Fruit fly (Drosophila melanogaster) whole organism, wandering third instar larva: Measurements from ENCODE around the gene sing.

Experiments used
- Abd-B ChIP-seq: fragments of >200 bp; optimal IDR thresholded peaks from 2 replicates; lab custom pipeline; 2017; ENCODE audit warnings: missing biosample characterization, missing genetic modification characterization
- CG32264 ChIP-seq: fragments of 200-800 bp; sonication (Bioruptor generic); optimal IDR thresholded peaks from 2 replicates; lab custom pipeline; 2016; ENCODE audit warnings: missing biosample characterization, missing genetic modification characterization
- CG9705 ChIP-seq: fragments of 200-800 bp; sonication (Bioruptor generic); optimal IDR thresholded peaks from 2 replicates; lab custom pipeline; 2018; ENCODE audit warnings: missing biosample characterization, mild to moderate bottlenecking, missing genetic modification characterization
- CrebA ChIP-seq: fragments of 200-800 bp; sonication (Bioruptor generic); optimal IDR thresholded peaks from 2 replicates; lab custom pipeline; 2016; ENCODE audit warnings: missing biosample characterization, mild to moderate bottlenecking, missing genetic modification characterization, borderline replicate concordance
- Dfd ChIP-seq: fragments of >200 bp; optimal IDR thresholded peaks from 2 replicates; lab custom pipeline; 2017; ENCODE audit warnings: missing biosample characterization, missing genetic modification characterization
- Dif ChIP-seq: fragments of 200-275, 200-300 bp; sonication (Bioruptor generic); optimal IDR thresholded peaks from 2 replicates; lab custom pipeline; 2018; ENCODE audit warnings: missing biosample characterization, missing genetic modification characterization; ENCODE audit not compliant: partially characterized antibody
- GATAd ChIP-seq: sonication (Bioruptor generic); optimal IDR thresholded peaks from 2 replicates; lab custom pipeline; 2016; ENCODE audit warnings: missing biosample characterization, missing genetic modification characterization
- HLH106 ChIP-seq: fragments of 200-800 bp; optimal IDR thresholded peaks from 3 replicates; lab custom pipeline; 2019; ENCODE audit warnings: missing biosample characterization, mild to moderate bottlenecking, missing genetic modification characterization, moderate library complexity
- Hnf4 ChIP-seq: fragments of 200-800 bp; sonication (Bioruptor generic); optimal IDR thresholded peaks from 2 replicates; lab custom pipeline; 2016; ENCODE audit warnings: missing biosample characterization, mild to moderate bottlenecking, missing genetic modification characterization
- Hr78 ChIP-seq: fragments of >200 bp; optimal IDR thresholded peaks from 2 replicates; lab custom pipeline; 2017; ENCODE audit warnings: missing biosample characterization, missing genetic modification characterization
- Hr83 ChIP-seq: fragments of 200-300 bp; sonication (Bioruptor generic); optimal IDR thresholded peaks from 2 replicates; lab custom pipeline; 2016; ENCODE audit warnings: missing biosample characterization, mild to moderate bottlenecking, missing genetic modification characterization, moderate library complexity; ENCODE audit not compliant: poor library complexity, severe bottlenecking
- Jra ChIP-seq: sonication (Bioruptor generic); optimal IDR thresholded peaks from 2 replicates; lab custom pipeline; 2016; ENCODE audit warnings: missing biosample characterization, missing genetic modification characterization
- Mio ChIP-seq: sonication (Bioruptor generic); optimal IDR thresholded peaks from 2 replicates; lab custom pipeline; 2016; ENCODE audit warnings: missing biosample characterization, missing genetic modification characterization
- Myc ChIP-seq: fragments of >200 bp; optimal IDR thresholded peaks from 2 replicates; lab custom pipeline; 2017
- N ChIP-seq: fragments of >200 bp; optimal IDR thresholded peaks from 2 replicates; lab custom pipeline; 2018; ENCODE audit warnings: missing biosample characterization, missing external identifiers, missing genetic modification characterization
- OdsH ChIP-seq: fragments of 200-800 bp; sonication (Bioruptor generic); optimal IDR thresholded peaks from 2 replicates; lab custom pipeline; 2016; ENCODE audit warnings: missing biosample characterization, mild to moderate bottlenecking, missing genetic modification characterization
- Rel ChIP-seq, 2 experiments: fragments of 200-800 bp; sonication (Bioruptor generic) in 1 of 2; optimal IDR thresholded peaks; 2 replicates in 1 of 2; 3 replicates in 1 of 2; lab custom pipeline; 2016 to 2019; ENCODE audit warnings: mild to moderate bottlenecking in 2 of 2, missing biosample characterization in 2 of 2, missing genetic modification characterization in 2 of 2, moderate library complexity in 1 of 2
- Sp1 ChIP-seq: fragments of 200-800 bp; sonication (Bioruptor generic); optimal IDR thresholded peaks from 3 replicates; lab custom pipeline; 2019; ENCODE audit warnings: missing biosample characterization, mild to moderate bottlenecking, missing genetic modification characterization, moderate library complexity
- Vsx2 ChIP-seq: fragments of 200-300, 225-300 bp; sonication (Bioruptor generic); optimal IDR thresholded peaks from 2 replicates; lab custom pipeline; 2018; ENCODE audit warnings: missing biosample characterization, missing genetic modification characterization; ENCODE audit not compliant: partially characterized antibody
- br ChIP-seq: fragments of 200-800 bp; sonication (Bioruptor generic); optimal IDR thresholded peaks from 2 replicates; lab custom pipeline; 2016; ENCODE audit warnings: missing biosample characterization, missing genetic modification characterization
- brk ChIP-seq: fragments of 200-800 bp; sonication (Bioruptor generic); optimal IDR thresholded peaks from 2 replicates; lab custom pipeline; 2016; ENCODE audit warnings: missing biosample characterization, mild to moderate bottlenecking, missing genetic modification characterization
- dl ChIP-seq, 2 experiments: fragments of 175-275, 200-275 bp in 1 of 2; fragments of 200-275 bp in 1 of 2; sonication (Bioruptor generic); optimal IDR thresholded peaks; lab custom pipeline; 2018; ENCODE audit warnings: mild to moderate bottlenecking in 2 of 2, missing biosample characterization in 2 of 2, missing genetic modification characterization in 2 of 2, moderate library complexity in 2 of 2; ENCODE audit not compliant: partially characterized antibody in 2 of 2, insufficient read depth in 1 of 2
- dmrt93B ChIP-seq: fragments of 200-800 bp; sonication (Bioruptor generic); optimal IDR thresholded peaks from 2 replicates; lab custom pipeline; 2018; ENCODE audit warnings: missing biosample characterization, mild to moderate bottlenecking, missing genetic modification characterization
- dsf ChIP-seq: sonication (Bioruptor generic); optimal IDR thresholded peaks from 2 replicates; lab custom pipeline; 2016; ENCODE audit warnings: missing biosample characterization, missing genetic modification characterization, borderline replicate concordance
- ey ChIP-seq: fragments of 200-800 bp; sonication (Bioruptor generic); optimal IDR thresholded peaks from 2 replicates; lab custom pipeline; 2016; ENCODE audit warnings: missing biosample characterization, missing genetic modification characterization
- foxo ChIP-seq, 2 experiments: fragments of 200-800 bp; sonication (Bioruptor generic); optimal IDR thresholded peaks; 2 replicates in 1 of 2; 3 replicates in 1 of 2; lab custom pipeline; 2016 to 2017; ENCODE audit warnings: missing biosample characterization in 2 of 2, missing genetic modification characterization in 2 of 2
- fru ChIP-seq: fragments of 200-800 bp; sonication (Bioruptor generic); optimal IDR thresholded peaks from 3 replicates; lab custom pipeline; 2016; ENCODE audit warnings: missing biosample characterization, mild to moderate bottlenecking, missing genetic modification characterization
- h ChIP-seq: fragments of 200-800 bp; sonication (Bioruptor generic); optimal IDR thresholded peaks from 3 replicates; lab custom pipeline; 2016; ENCODE audit warnings: missing biosample characterization, mild to moderate bottlenecking, missing genetic modification characterization
- jim ChIP-seq: fragments of 175-275, 200-325 bp; sonication (Bioruptor generic); optimal IDR thresholded peaks from 2 replicates; lab custom pipeline; 2016; ENCODE audit warnings: missing biosample characterization, mild to moderate bottlenecking, missing genetic modification characterization
- lola ChIP-seq: fragments of >200 bp; optimal IDR thresholded peaks from 2 replicates; lab custom pipeline; 2017; ENCODE audit warnings: missing biosample characterization, missing genetic modification characterization
- pan ChIP-seq: fragments of >200 bp; optimal IDR thresholded peaks from 2 replicates; lab custom pipeline; 2017
- psq ChIP-seq: fragments of 200-800 bp; sonication (Bioruptor generic); optimal IDR thresholded peaks from 3 replicates; lab custom pipeline; 2017; ENCODE audit warnings: missing biosample characterization, mild to moderate bottlenecking, missing genetic modification characterization, moderate library complexity
- rgr ChIP-seq: fragments of 200-800 bp; sonication (Bioruptor generic); optimal IDR thresholded peaks from 3 replicates; lab custom pipeline; 2016; ENCODE audit warnings: missing biosample characterization, mild to moderate bottlenecking, missing genetic modification characterization
- sage ChIP-seq: fragments of 200-800 bp; sonication (Bioruptor generic); optimal IDR thresholded peaks from 2 replicates; lab custom pipeline; 2016; ENCODE audit warnings: missing biosample characterization, mild to moderate bottlenecking, missing genetic modification characterization
- sv ChIP-seq: fragments of 200-800 bp; sonication (Bioruptor generic); optimal IDR thresholded peaks from 3 replicates; lab custom pipeline; 2016; ENCODE audit warnings: missing biosample characterization, missing genetic modification characterization
- tai ChIP-seq: sonication (Bioruptor generic); optimal IDR thresholded peaks from 2 replicates; lab custom pipeline; 2016; ENCODE audit warnings: missing biosample characterization, missing genetic modification characterization
- usp ChIP-seq: fragments of >200 bp; optimal IDR thresholded peaks from 2 replicates; lab custom pipeline; 2017; ENCODE audit warnings: missing biosample characterization, missing genetic modification characterization
- woc ChIP-seq: sonication (Bioruptor generic); optimal IDR thresholded peaks from 2 replicates; lab custom pipeline; 2016; ENCODE audit warnings: missing biosample characterization, mild to moderate bottlenecking, missing genetic modification characterization

The sing gene

DNA sequence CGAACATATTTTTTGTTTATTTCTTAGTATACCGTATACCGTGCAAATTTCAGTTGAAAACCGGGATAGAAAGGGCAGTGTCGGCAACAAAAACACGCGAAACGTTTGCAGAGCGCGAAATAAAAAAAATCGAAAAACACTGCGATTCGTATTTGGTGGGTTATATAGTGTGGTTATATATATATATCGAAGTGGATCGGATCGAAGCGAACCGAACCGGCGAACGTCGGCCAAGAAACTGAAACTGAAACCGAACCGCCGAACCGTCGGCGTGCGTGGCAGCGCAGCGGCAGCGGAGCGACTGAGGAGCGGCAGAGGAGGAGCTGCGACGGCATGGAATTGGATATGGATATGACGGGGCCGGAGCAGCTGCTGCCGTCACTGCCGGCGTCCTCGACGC, 42.1 kb downstream of the sing start, which contains the start of the genes CG32572 and CG34325:
TSS of gene CG32572 (plus strand) at position 16 of the 400 bp plus-strand sequence.
TSS of gene CG34325 (minus strand) at position 244 of the 400 bp plus-strand sequence.
- TF ChIP-seq CrebA (GFP tag; lab: Kevin White, UChicago) (no peak), dsf (GFP tag; lab: Kevin White, UChicago) (no peak), CG32264 (GFP tag; lab: Kevin White, UChicago) (no peak), HLH106 (no peak), N (GFP tag; lab: Kevin White, UChicago) (no peak), Dfd (GFP tag; lab: Kevin White, UChicago) (no peak), OdsH (GFP tag; lab: Kevin White, UChicago) (no peak), Hnf4 (GFP tag; lab: Kevin White, UChicago) (no peak), Sp1 (GFP tag; lab: Kevin White, UChicago) (no peak), sage (GFP tag; lab: Kevin White, UChicago) (no peak), psq (GFP tag; lab: Kevin White, UChicago) (no peak), Hr83 (GFP tag; lab: Kevin White, UChicago) (no peak), Jra (GFP tag; lab: Kevin White, UChicago) (no peak), brk (GFP tag; lab: Kevin White, UChicago) (no peak), usp (no peak), CG9705 (GFP tag; lab: Kevin White, UChicago) (no peak), lola (GFP tag; lab: Kevin White, UChicago) (no peak), Rel (GFP tag; optimal IDR thresholded peaks at IDR 0.05; lab: Kevin White, UChicago) (no peak), Rel (tag; optimal IDR thresholded peaks at IDR 0.05; lab: Kevin White, UChicago) (no peak), fru (GFP tag; lab: Kevin White, UChicago) (no peak)
- TF ChIP-seq, all 38 proteins: peak for 0

DNA sequence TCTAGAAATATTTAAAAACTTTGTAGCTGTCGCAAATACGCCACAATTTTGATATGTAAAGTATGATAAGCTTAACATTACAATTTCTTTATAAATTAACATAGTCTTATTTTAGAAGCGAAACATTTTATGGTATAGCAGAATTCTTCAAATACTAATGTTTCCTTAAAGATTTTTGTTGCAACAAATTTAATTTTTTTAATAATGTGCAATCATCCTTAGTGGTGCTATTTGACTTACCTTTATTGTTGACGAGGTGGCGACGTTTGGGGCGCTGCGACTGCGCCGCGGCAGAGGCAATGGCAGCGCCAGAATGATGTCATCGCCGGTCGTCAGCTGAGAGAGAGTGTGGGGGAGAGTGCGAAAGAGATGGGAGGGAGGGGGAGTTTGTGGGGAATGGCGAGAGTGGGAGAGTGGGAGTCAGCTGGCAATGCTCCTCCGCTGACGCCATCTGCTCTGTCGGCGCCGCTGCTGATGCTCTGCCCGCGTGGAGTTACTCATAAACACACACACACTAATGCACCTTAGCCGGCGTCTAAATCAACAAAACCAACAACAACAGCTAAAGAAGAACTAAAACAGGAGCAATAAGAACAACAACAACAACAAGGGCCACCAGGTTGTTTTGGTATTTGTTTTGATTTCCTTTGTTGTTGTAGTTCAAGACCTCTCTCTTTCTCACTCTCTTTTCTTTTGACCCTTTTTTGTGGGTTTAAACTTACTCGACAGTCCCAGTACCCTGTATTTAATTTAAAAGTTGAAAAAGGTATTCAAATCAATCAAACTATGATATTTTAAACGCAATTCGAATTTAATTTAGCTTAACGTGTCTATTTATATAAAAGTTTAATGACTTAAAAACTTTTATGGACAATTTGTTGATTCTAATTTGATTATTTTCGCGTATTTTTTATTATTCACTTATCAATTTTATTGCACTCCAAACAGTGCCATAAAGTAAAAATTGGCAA, 44.4 kb downstream of the sing start:
- TF ChIP-seq pan (lab: Kevin White, UChicago) (no peak), dmrt93B (GFP tag; lab: Kevin White, UChicago) (peak; percentile 40), ey (GFP tag; lab: Kevin White, UChicago) (peak; percentile 80), h (GFP tag; lab: Kevin White, UChicago) (peak; percentile 59), tai (peak; percentile 31), psq (GFP tag; lab: Kevin White, UChicago) (peak; percentile 39), HLH106 (peak; percentile 65), Sp1 (GFP tag; lab: Kevin White, UChicago) (peak; percentile 78), Myc (no peak), CG32264 (GFP tag; lab: Kevin White, UChicago) (no peak), dl (GFP tag; optimal IDR thresholded peaks at IDR 0.05; lab: Kevin White, UChicago; ENCODE audit: insufficient read depth in 1 of 2, partially characterized antibody in 2 of 2) (peak; percentile 31 to 42), Abd-B (no peak), Hnf4 (GFP tag; lab: Kevin White, UChicago) (peak; percentile 49), sage (GFP tag; lab: Kevin White, UChicago) (no peak), Vsx2 (no peak), Rel (GFP tag; optimal IDR thresholded peaks at IDR 0.05; lab: Kevin White, UChicago) (no peak), Rel (tag; optimal IDR thresholded peaks at IDR 0.05; lab: Kevin White, UChicago) (no peak), jim (GFP tag; lab: Kevin White, UChicago) (no peak), brk (GFP tag; lab: Kevin White, UChicago) (peak; percentile 19), CrebA (GFP tag; lab: Kevin White, UChicago) (peak; percentile 40), Jra (GFP tag; lab: Kevin White, UChicago) (peak; percentile 30), usp (no peak), Mio (GFP tag; lab: Kevin White, UChicago) (no peak), Hr78 (GFP tag; lab: Kevin White, UChicago) (no peak), woc (GFP tag; lab: Kevin White, UChicago) (peak; percentile 43), OdsH (GFP tag; lab: Kevin White, UChicago) (peak; percentile 72), N (GFP tag; lab: Kevin White, UChicago) (no peak), dsf (GFP tag; lab: Kevin White, UChicago) (no peak), br (GFP tag; lab: Kevin White, UChicago) (peak; percentile 56), Dif (GFP tag; lab: Kevin White, UChicago) (peak; percentile 3), CG9705 (GFP tag; lab: Kevin White, UChicago) (no peak), Dfd (GFP tag; lab: Kevin White, UChicago) (no peak), Hr83 (GFP tag; lab: Kevin White, UChicago) (no peak), sv (peak; percentile 74), foxo (GFP tag; optimal IDR thresholded peaks at IDR 0.05; lab: Kevin White, UChicago) (peak in 1 of 2 experiments; percentile 64), fru (GFP tag; lab: Kevin White, UChicago) (peak; percentile 68), rgr (GFP tag; lab: Kevin White, UChicago) (peak; percentile 79), GATAd (GFP tag; lab: Kevin White, UChicago) (no peak), lola (GFP tag; lab: Kevin White, UChicago) (no peak)
